Fruit fly (Drosophila melanogaster): Measurements from ENCODE around the gene CG14708.
A peak's percentile ranks its signal among the peaks of the same experiment; 100 is the strongest.

DNA sequence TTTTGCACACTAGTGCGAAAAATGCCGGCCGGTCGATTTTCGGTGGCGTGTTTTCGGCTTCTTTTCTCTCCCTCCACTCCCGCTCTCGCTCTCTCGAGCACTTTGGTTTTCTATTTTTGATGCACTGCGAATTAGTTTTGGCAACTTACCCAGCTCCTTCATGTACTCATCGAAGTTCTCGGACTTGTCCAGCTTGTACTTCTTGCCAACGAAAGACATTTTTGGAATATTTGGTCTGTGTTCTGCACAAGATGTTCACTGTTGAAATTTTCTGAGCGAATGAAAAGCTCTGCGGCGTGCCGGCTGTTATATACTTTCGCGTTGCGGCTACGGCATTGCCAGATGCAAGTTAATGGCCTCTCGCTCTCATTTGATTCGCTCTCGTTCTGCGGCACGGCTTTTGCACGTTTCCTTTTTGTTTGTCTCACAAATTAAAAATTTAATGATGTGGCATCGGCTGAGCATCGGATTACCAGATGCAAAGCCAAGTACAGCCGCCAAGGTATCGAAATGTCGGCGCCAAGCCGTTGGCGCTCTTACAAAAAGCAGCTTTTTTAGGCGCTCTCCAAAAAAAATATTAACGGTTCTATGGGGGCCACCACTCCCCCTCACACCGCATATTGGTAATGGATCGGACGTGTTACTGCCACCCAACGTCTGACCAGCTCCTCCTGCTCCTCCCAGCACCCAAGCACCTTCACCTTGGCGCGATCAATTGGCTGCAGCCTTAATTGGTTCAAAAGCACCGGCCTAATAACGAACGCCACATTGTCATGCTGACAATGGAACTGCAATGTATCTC lies 13.0 kb downstream of the CG14708 start, which contains the start of the genes fabp and sea:
- TF ChIP-seq sage (GFP tag; optimal IDR thresholded peaks at IDR 0.05) (no peak), usp (GFP tag; optimal IDR thresholded peaks at IDR 0.05) (no peak), brk (GFP tag; optimal IDR thresholded peaks at IDR 0.05) (no peak), tai (GFP tag; optimal IDR thresholded peaks at IDR 0.05) (no peak), CG32264 (GFP tag; optimal IDR thresholded peaks at IDR 0.05) (no peak), foxo (GFP tag; optimal IDR thresholded peaks at IDR 0.05) (peak in 1 of 2 experiments; percentile 50), GATAd (GFP tag; optimal IDR thresholded peaks at IDR 0.05) (no peak), Hr83 (GFP tag; optimal IDR thresholded peaks at IDR 0.05; ENCODE audit: poor library complexity, severe bottlenecking) (peak; percentile 59), OdsH (GFP tag; optimal IDR thresholded peaks at IDR 0.05) (peak; percentile 58), psq (GFP tag; optimal IDR thresholded peaks at IDR 0.05) (peak; percentile 37), Hnf4 (GFP tag; optimal IDR thresholded peaks at IDR 0.05) (peak; percentile 56), jim (GFP tag; optimal IDR thresholded peaks at IDR 0.05) (no peak), ey (GFP tag; optimal IDR thresholded peaks at IDR 0.05) (peak; percentile 32), sv (GFP tag; optimal IDR thresholded peaks at IDR 0.05) (no peak)

Data from whole organism, wandering third instar larva.